Worm (Caenorhabditis elegans): ENCODE data around the gene sdz-23.

DNA sequence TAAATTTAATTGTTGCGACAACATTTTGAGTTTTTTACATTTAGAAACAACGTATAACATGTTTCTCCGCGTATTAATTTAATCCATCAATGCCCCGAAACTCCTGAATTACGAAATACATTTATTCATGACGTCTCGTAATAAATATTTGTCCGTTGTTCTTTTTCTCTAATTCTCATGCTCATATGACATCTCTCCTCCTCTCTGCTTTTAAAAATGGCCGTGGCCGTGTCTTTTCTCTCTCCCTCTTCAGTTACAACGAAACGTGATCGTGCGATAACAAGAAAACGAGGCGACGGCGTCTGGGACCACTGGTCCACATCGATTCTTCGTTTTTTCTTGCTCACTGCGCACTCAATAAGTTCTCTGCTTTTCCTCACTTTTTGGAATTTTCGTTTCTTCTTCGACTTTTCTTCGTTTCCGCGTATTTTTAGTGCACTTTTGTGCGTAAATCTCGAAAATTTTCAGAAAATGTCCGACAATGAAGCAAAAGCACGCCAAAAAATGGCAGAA lies 30.8 kb downstream of the sdz-23 start, which contains the start of gene snap-1:
- TF ChIP-seq nhr-76 (tag; optimal IDR thresholded peaks at IDR 0.05) (no peak), lsy-2 (tag; optimal IDR thresholded peaks at IDR 0.05) (no peak), ceh-39 (tag; optimal IDR thresholded peaks at IDR 0.05) (no peak)

All from whole organism, mixed stage, embryonic.